Worm (Caenorhabditis elegans) whole organism, midembryonic: Measurements from ENCODE around the gene hlh-26.

Experiments used
- T22C8.4 ChIP-seq: fragments of 200-800 bp; sonication (Bioruptor generic); IDR thresholded peaks from 2 replicates; pipeline ENCODE4 v1.3.6; 2022; ENCODE audit warnings: missing genetic modification characterization, missing compliant biosample characterization
- flt-1 ChIP-seq: fragments of 200-800 bp; sonication (Bioruptor generic); IDR thresholded peaks from 2 replicates; pipeline ENCODE4 v1.3.6; 2022; ENCODE audit warnings: missing genetic modification characterization, missing compliant biosample characterization
- klf-2 ChIP-seq: fragments of 200-800 bp; sonication (Bioruptor generic); conservative IDR thresholded peaks from 2 replicates; pipeline ENCODE4 v1.3.6; 2022; ENCODE audit warnings: missing genetic modification reagents, missing genetic modification characterization, missing compliant biosample characterization
- med-1 ChIP-seq: sonication (generic microtip); optimal IDR thresholded peaks from 2 replicates; lab custom pipeline; 2017; ENCODE audit warnings: missing genetic modification characterization, mild to moderate bottlenecking, missing compliant biosample characterization, antibody characterized with exemption, missing genetic modification reagents; ENCODE audit not compliant: insufficient read depth
- ref-1 ChIP-seq: fragments of 200-800 bp; sonication (Bioruptor generic); conservative IDR thresholded peaks from 2 replicates; pipeline ENCODE4 v1.3.6; 2022; ENCODE audit warnings: missing genetic modification reagents, missing genetic modification characterization, missing compliant biosample characterization
- ztf-23 ChIP-seq: fragments of 200-800 bp; sonication (Bioruptor generic); IDR thresholded peaks from 2 replicates; pipeline ENCODE4 v1.3.6; 2022; ENCODE audit warnings: missing genetic modification reagents, missing genetic modification characterization, missing compliant biosample characterization
- ztf-29 ChIP-seq: fragments of 200-800 bp; sonication (Bioruptor generic); IDR thresholded peaks from 2 replicates; pipeline ENCODE4 v1.3.6; 2022; ENCODE audit warnings: missing genetic modification reagents, missing genetic modification characterization, missing compliant biosample characterization

DNA sequence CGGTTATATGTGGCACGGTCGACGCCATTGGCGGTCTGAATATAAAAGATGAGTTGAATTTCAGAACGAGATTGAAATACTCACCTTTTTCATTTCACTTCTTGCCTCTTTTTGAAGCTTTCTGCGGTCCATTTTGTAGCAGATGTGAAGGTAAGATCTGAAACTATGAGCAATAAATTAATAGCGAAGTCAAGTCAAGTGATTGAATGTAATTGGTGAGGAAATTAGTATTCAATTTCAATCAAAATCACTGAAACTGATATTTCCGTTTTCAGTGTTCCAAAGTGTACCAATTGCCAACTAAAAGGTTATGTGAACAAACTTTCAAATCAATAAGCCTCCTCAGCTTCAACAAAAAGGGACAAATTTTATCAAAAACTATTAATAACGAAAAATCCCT is 8.1 kb upstream of the hlh-26 start, which contains the start of gene C17C3.24:
- TF ChIP-seq med-1 (GFP tag; lab: Kevin White, UChicago) (no peak), ref-1 (GFP tag; lab: Robert Waterston, UW) (no peak), T22C8.4 (GFP tag; lab: Robert Waterston, UW) (no peak), ztf-29 (no peak), flt-1 (no peak), ztf-23 (GFP tag; lab: Robert Waterston, UW) (no peak), klf-2 (no peak)
